Fruit fly (Drosophila melanogaster): Measurements from ENCODE around the gene Cdk1.

DNA sequence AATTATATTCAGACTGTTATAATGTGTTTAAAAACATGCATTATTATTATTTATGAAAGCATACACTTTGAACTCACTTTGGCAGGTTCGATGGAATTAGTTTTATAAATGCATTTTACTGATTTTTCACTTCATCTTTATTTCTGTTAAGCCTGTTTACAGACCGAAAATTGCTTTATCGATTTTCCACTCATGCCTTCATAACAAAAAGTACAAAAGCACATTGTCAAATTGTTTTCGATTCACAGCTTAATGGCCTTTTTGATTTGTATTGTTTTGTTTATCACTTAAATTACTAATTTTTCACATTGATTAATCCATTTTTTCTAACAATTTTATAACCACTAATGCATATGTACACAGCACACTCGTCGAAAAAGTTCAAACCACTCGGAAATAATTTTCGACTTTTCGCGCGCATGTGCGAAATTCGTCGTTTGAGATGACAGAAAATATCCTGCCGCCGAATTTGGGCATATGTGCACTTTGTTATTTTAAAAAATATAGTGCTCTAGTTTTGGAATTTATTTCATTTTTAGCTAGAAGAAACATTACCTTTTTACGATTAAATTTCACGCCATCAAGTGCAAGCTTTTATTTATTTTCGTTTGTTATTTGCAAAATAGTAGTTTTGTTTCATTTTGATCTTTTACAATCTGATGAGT is 12.3 kb downstream of the Cdk1 start, which contains the start of gene rho-5:
- no peak for TF ChIP-seq CG8478 (optimal IDR thresholded peaks at IDR 0.05)
- no peak for TF ChIP-seq CTCF (optimal IDR thresholded peaks at IDR 0.05)
